Worm (Caenorhabditis elegans): ENCODE data around the gene sfxn-2.

DNA sequence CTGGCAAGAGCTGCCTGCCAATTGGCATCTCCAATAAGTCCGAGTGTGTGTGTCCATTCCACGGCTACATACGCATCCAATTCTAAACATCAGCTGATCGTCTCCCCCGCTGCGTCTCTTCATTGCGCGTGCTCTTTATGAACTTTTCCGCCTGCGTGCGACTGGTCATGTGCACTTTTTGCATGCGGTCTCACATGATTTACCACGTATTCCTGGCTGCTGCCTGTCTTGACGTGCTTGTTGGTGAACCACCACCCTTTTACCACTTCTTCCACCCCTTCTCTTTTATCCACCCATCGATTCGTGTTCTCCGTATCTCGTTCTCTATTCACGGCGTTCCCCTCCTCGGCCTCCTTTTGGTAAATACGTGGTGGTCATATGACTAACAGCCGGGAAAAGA is 6.5 kb downstream of the sfxn-2 start:
- TF ChIP-seq lin-39 (tag; optimal IDR thresholded peaks at IDR 0.05) = no peak
- TF ChIP-seq aly-2 (tag; optimal IDR thresholded peaks at IDR 0.05) = no peak
- TF ChIP-seq ztf-4 (tag; optimal IDR thresholded peaks at IDR 0.05) = peak; percentile 38
- TF ChIP-seq elt-1 (tag; optimal IDR thresholded peaks at IDR 0.05) = no peak
- TF ChIP-seq ama-1 (optimal IDR thresholded peaks at IDR 0.05) = no peak
- TF ChIP-seq nhr-237 (tag; optimal IDR thresholded peaks at IDR 0.05) = no peak
- TF ChIP-seq nhr-6 (tag; optimal IDR thresholded peaks at IDR 0.05) = peak; percentile 77
- peak; percentile 55 to 80 for TF ChIP-seq mdl-1 (tag; optimal IDR thresholded peaks at IDR 0.05)
- TF ChIP-seq blmp-1 (tag; optimal IDR thresholded peaks at IDR 0.05; ENCODE audit: insufficient read depth) = no peak
- no peak for TF ChIP-seq R02D3.7 (tag; optimal IDR thresholded peaks at IDR 0.05)
- TF ChIP-seq ceh-82 (tag; optimal IDR thresholded peaks at IDR 0.05) = no peak

All from whole organism, L2 larva.